Worm (Caenorhabditis elegans) whole organism, late embryonic: Measurements from ENCODE around the gene pcp-5.

Source experiments
- C08G9.2 ChIP-seq: sonication (generic microtip); optimal IDR thresholded peaks from 2 replicates; lab custom pipeline; 2016; ENCODE audit warnings: mild to moderate bottlenecking, missing genetic modification characterization, moderate library complexity, missing compliant biosample characterization
- K09A11.1 ChIP-seq: sonication (generic microtip); optimal IDR thresholded peaks from 2 replicates; lab custom pipeline; 2017; ENCODE audit warnings: antibody characterized with exemption, mild to moderate bottlenecking, missing genetic modification characterization, missing compliant biosample characterization; ENCODE audit not compliant: insufficient read depth
- T23F11.4 ChIP-seq: fragments of 200-800 bp; sonication (Bioruptor generic); optimal IDR thresholded peaks from 2 replicates; lab custom pipeline; 2018; ENCODE audit warnings: mild to moderate bottlenecking, missing genetic modification characterization, missing compliant biosample characterization
- ama-1 ChIP-seq: fragments of 150-350 bp; optimal IDR thresholded peaks from 2 replicates; lab custom pipeline; 2014
- ceh-18 ChIP-seq: sonication (generic microtip); optimal IDR thresholded peaks from 2 replicates; lab custom pipeline; 2016; ENCODE audit warnings: missing genetic modification characterization, missing compliant biosample characterization
- ceh-19 ChIP-seq: fragments of 200-800 bp; sonication (Bioruptor generic); optimal IDR thresholded peaks from 2 replicates; lab custom pipeline; 2018; ENCODE audit warnings: mild to moderate bottlenecking, missing genetic modification characterization, missing compliant biosample characterization
- ceh-2 ChIP-seq: sonication (generic microtip); optimal IDR thresholded peaks from 2 replicates; lab custom pipeline; 2016; ENCODE audit warnings: missing genotype, missing genetic modification characterization, missing compliant biosample characterization
- ceh-22 ChIP-seq: sonication (generic microtip); optimal IDR thresholded peaks from 2 replicates; lab custom pipeline; 2017; ENCODE audit warnings: missing biosample characterization, missing genetic modification characterization
- ceh-24 ChIP-seq: sonication (generic microtip); optimal IDR thresholded peaks from 2 replicates; lab custom pipeline; 2016; ENCODE audit warnings: mild to moderate bottlenecking, missing genetic modification characterization, missing compliant biosample characterization
- ceh-30 ChIP-seq: fragments of 150-350 bp; optimal IDR thresholded peaks from 2 replicates; lab custom pipeline; 2014; ENCODE audit warnings: missing biosample characterization, missing genetic modification characterization
- ceh-48 ChIP-seq: sonication (generic microtip); optimal IDR thresholded peaks from 2 replicates; lab custom pipeline; 2016; ENCODE audit warnings: missing genetic modification characterization, inconsistent platforms, missing compliant biosample characterization
- ceh-6 ChIP-seq: fragments of 200-800 bp; sonication (Bioruptor generic); optimal IDR thresholded peaks from 2 replicates; lab custom pipeline; 2018; ENCODE audit warnings: mild to moderate bottlenecking, missing genetic modification characterization, missing compliant biosample characterization
- ceh-9 ChIP-seq: sonication (generic microtip); optimal IDR thresholded peaks from 2 replicates; lab custom pipeline; 2016; ENCODE audit warnings: mild to moderate bottlenecking, missing genetic modification characterization, inconsistent platforms, missing compliant biosample characterization
- dmd-4 ChIP-seq: sonication (generic microtip); optimal IDR thresholded peaks from 2 replicates; lab custom pipeline; 2016; ENCODE audit warnings: borderline replicate concordance, missing genetic modification characterization, missing compliant biosample characterization
- dve-1 ChIP-seq: sonication (generic microtip); optimal IDR thresholded peaks from 2 replicates; lab custom pipeline; 2017; ENCODE audit warnings: antibody characterized with exemption, mild to moderate bottlenecking, missing genetic modification characterization, missing compliant biosample characterization
- elt-2 ChIP-seq: sonication (generic microtip); optimal IDR thresholded peaks from 2 replicates; lab custom pipeline; 2016; ENCODE audit warnings: missing genetic modification reagents, missing genetic modification characterization, missing compliant biosample characterization
- elt-4 ChIP-seq: sonication (generic microtip); optimal IDR thresholded peaks from 2 replicates; lab custom pipeline; 2016; ENCODE audit warnings: missing genetic modification characterization, missing compliant biosample characterization
- eyg-1 ChIP-seq: sonication (generic microtip); optimal IDR thresholded peaks from 2 replicates; lab custom pipeline; 2016; ENCODE audit warnings: missing genotype, missing genetic modification characterization, missing compliant biosample characterization
- fkh-6 ChIP-seq: sonication (generic microtip); optimal IDR thresholded peaks from 2 replicates; lab custom pipeline; 2016; ENCODE audit warnings: missing genetic modification characterization, missing compliant biosample characterization
- hlh-13 ChIP-seq: fragments of 200-800 bp; sonication (Bioruptor generic); optimal IDR thresholded peaks from 2 replicates; lab custom pipeline; 2018; ENCODE audit warnings: mild to moderate bottlenecking, missing genetic modification characterization, missing compliant biosample characterization
- hlh-15 ChIP-seq: sonication (generic microtip); optimal IDR thresholded peaks from 2 replicates; lab custom pipeline; 2016; ENCODE audit warnings: missing genetic modification characterization, missing compliant biosample characterization
- hlh-6 ChIP-seq: sonication (generic microtip); optimal IDR thresholded peaks from 2 replicates; lab custom pipeline; 2016; ENCODE audit warnings: missing genotype, missing genetic modification characterization, missing compliant biosample characterization
- lim-6 ChIP-seq: sonication (generic microtip); optimal IDR thresholded peaks from 2 replicates; lab custom pipeline; 2016; ENCODE audit warnings: missing genetic modification characterization, missing compliant biosample characterization
- lin-11 ChIP-seq: fragments of 200-800 bp; sonication (Bioruptor generic); optimal IDR thresholded peaks from 2 replicates; lab custom pipeline; 2018; ENCODE audit warnings: mild to moderate bottlenecking, missing genetic modification characterization, missing compliant biosample characterization
- madf-2 ChIP-seq: sonication (generic microtip); optimal IDR thresholded peaks from 2 replicates; lab custom pipeline; 2017; ENCODE audit warnings: missing genetic modification characterization, missing compliant biosample characterization
- mec-3 ChIP-seq: sonication (generic microtip); optimal IDR thresholded peaks from 2 replicates; lab custom pipeline; 2016; ENCODE audit warnings: borderline replicate concordance, missing genetic modification characterization, missing compliant biosample characterization
- nfya-1 ChIP-seq: sonication (generic microtip); optimal IDR thresholded peaks from 2 replicates; lab custom pipeline; 2017; ENCODE audit warnings: missing genetic modification characterization, mild to moderate bottlenecking, missing compliant biosample characterization, antibody characterized with exemption, moderate library complexity
- nhr-232 ChIP-seq: sonication (generic microtip); optimal IDR thresholded peaks from 2 replicates; lab custom pipeline; 2016; ENCODE audit warnings: missing genetic modification characterization, missing compliant biosample characterization
- npax-4 ChIP-seq: sonication (generic microtip); optimal IDR thresholded peaks from 2 replicates; lab custom pipeline; 2016; ENCODE audit warnings: missing genetic modification characterization, missing compliant biosample characterization
- odd-2 ChIP-seq: sonication (generic microtip); optimal IDR thresholded peaks from 2 replicates; lab custom pipeline; 2017; ENCODE audit warnings: antibody characterized with exemption, mild to moderate bottlenecking, missing genetic modification characterization, missing compliant biosample characterization
- pag-3 ChIP-seq: sonication (generic microtip); optimal IDR thresholded peaks from 2 replicates; lab custom pipeline; 2016; ENCODE audit warnings: missing compliant biosample characterization, missing genetic modification characterization, borderline replicate concordance
- pat-9 ChIP-seq: fragments of 200-800 bp; sonication (Bioruptor generic); optimal IDR thresholded peaks from 2 replicates; lab custom pipeline; 2018; ENCODE audit warnings: mild to moderate bottlenecking, missing genetic modification characterization, moderate library complexity, missing compliant biosample characterization
- pax-1 ChIP-seq: fragments of 150-350 bp; optimal IDR thresholded peaks from 2 replicates; lab custom pipeline; 2014; ENCODE audit warnings: missing biosample characterization, missing genetic modification characterization
- pha-2 ChIP-seq: sonication (generic microtip); optimal IDR thresholded peaks from 2 replicates; lab custom pipeline; 2017; ENCODE audit warnings: mild to moderate bottlenecking, missing genetic modification characterization, missing compliant biosample characterization
- sdc-2 ChIP-seq: sonication (generic microtip); optimal IDR thresholded peaks from 2 replicates; lab custom pipeline; 2016; ENCODE audit warnings: missing genotype, missing genetic modification characterization, missing compliant biosample characterization
- sox-2 ChIP-seq: fragments of 200-800 bp; sonication (Bioruptor generic); IDR thresholded peaks from 2 replicates; pipeline ENCODE4 v1.3.6; 2022; ENCODE audit warnings: missing genetic modification reagents, missing genetic modification characterization, missing compliant biosample characterization
- sox-4 ChIP-seq: sonication (generic microtip); optimal IDR thresholded peaks from 2 replicates; lab custom pipeline; 2017; ENCODE audit warnings: mild to moderate bottlenecking, missing genetic modification characterization, inconsistent platforms, missing compliant biosample characterization
- syd-9 ChIP-seq: sonication (generic microtip); optimal IDR thresholded peaks from 2 replicates; lab custom pipeline; 2016; ENCODE audit warnings: mild to moderate bottlenecking, missing genetic modification characterization, moderate library complexity, missing compliant biosample characterization
- tbx-2 ChIP-seq: sonication (generic microtip); optimal IDR thresholded peaks from 2 replicates; lab custom pipeline; 2016; ENCODE audit warnings: missing genetic modification characterization, missing compliant biosample characterization
- tbx-7 ChIP-seq: sonication (generic microtip); optimal IDR thresholded peaks from 2 replicates; lab custom pipeline; 2016; ENCODE audit warnings: missing genotype, missing genetic modification characterization, missing compliant biosample characterization
- ttx-3 ChIP-seq: sonication (generic microtip); optimal IDR thresholded peaks from 2 replicates; lab custom pipeline; 2016; ENCODE audit warnings: missing genetic modification reagents, missing genetic modification characterization, missing compliant biosample characterization
- unc-3 ChIP-seq, 2 experiments: fragments of 200-800 bp in 1 of 2; sonication (Bioruptor generic) in 1 of 2; sonication (generic microtip) in 1 of 2; conservative IDR thresholded peaks in 1 of 2; optimal IDR thresholded peaks in 1 of 2; 2 replicates each; pipeline versions ENCODE4 v1.3.6 to Lab custom; 2016 to 2022; ENCODE audit warnings: missing compliant biosample characterization in 2 of 2, missing genetic modification characterization in 2 of 2, missing genetic modification reagents in 1 of 2
- unc-42 ChIP-seq: sonication (generic microtip); optimal IDR thresholded peaks from 2 replicates; lab custom pipeline; 2016; ENCODE audit warnings: missing genotype, missing genetic modification characterization, missing compliant biosample characterization
- ztf-16 ChIP-seq: sonication (generic microtip); optimal IDR thresholded peaks from 2 replicates; lab custom pipeline; 2017; ENCODE audit warnings: missing genetic modification characterization, missing compliant biosample characterization

pcp-5 gene

ce11 chrIII:7897733-7898132 is 9.7 kb downstream of the pcp-5 start:
- no peak for TF ChIP-seq ceh-30 (tag; lab: Kevin White, UChicago)
- no peak for TF ChIP-seq eyg-1
- TF ChIP-seq ceh-9 (tag; lab: Kevin White, UChicago) = no peak
- no peak for TF ChIP-seq sox-4
- TF ChIP-seq ceh-6 (GFP tag; lab: Kevin White, UChicago) = no peak
- no peak for TF ChIP-seq mec-3 (tag; lab: Kevin White, UChicago)
- TF ChIP-seq C08G9.2 (tag; lab: Kevin White, UChicago) = no peak
- TF ChIP-seq sox-2 = no peak
- TF ChIP-seq, all 69 proteins: peak for 0

- TF ChIP-seq nfya-1 (no peak), fkh-6 (tag; lab: Kevin White, UChicago) (no peak), ceh-19 (GFP tag; lab: Kevin White, UChicago) (no peak), odd-2 (tag; lab: Kevin White, UChicago) (no peak), npax-4 (tag; lab: Kevin White, UChicago) (no peak), nhr-232 (tag; lab: Kevin White, UChicago) (no peak), ceh-2 (tag; lab: Kevin White, UChicago) (no peak), pha-2 (tag; lab: Kevin White, UChicago) (no peak), sdc-2 (tag; lab: Kevin White, UChicago) (no peak), pag-3 (tag; lab: Kevin White, UChicago) (no peak), eyg-1 (no peak)
Observed at ce11 chrIII:7896925-7897324, 10.5 kb downstream of the pcp-5 start, which contains the start of gene ZK688.10. Gene ZK688.10 (minus strand): TSS chrIII:7897025.

ce11 chrIII:7894724-7895123 is 12.7 kb downstream of the pcp-5 start, which contains the start of gene ZK688.4:
Gene ZK688.4 (plus strand): TSS chrIII:7895024.
- TF ChIP-seq ceh-22 (tag; lab: Kevin White, UChicago) (no peak), syd-9 (tag; lab: Kevin White, UChicago) (no peak), unc-3 (GFP tag; conservative IDR thresholded peaks at IDR 0.05; lab: Robert Waterston, UW) (no peak), unc-3 (tag; optimal IDR thresholded peaks at IDR 0.05; lab: Kevin White, UChicago) (no peak), T23F11.4 (no peak), tbx-2 (tag; lab: Kevin White, UChicago) (no peak), C08G9.2 (tag; lab: Kevin White, UChicago) (no peak), tbx-7 (tag; lab: Kevin White, UChicago) (no peak), elt-4 (no peak), sdc-2 (tag; lab: Kevin White, UChicago) (no peak), unc-42 (no peak), ceh-48 (tag; lab: Kevin White, UChicago) (no peak), K09A11.1 (no peak), sox-4 (no peak), dmd-4 (no peak), lim-6 (tag; lab: Kevin White, UChicago) (no peak), pax-1 (tag; lab: Kevin White, UChicago) (no peak), ttx-3 (no peak), pat-9 (tag; lab: Kevin White, UChicago) (no peak)

- TF ChIP-seq C08G9.2 (tag; lab: Kevin White, UChicago) = no peak
- no peak for TF ChIP-seq unc-3 (GFP tag; conservative IDR thresholded peaks at IDR 0.05; lab: Robert Waterston, UW)
- no peak for TF ChIP-seq unc-3 (tag; optimal IDR thresholded peaks at IDR 0.05; lab: Kevin White, UChicago)
- TF ChIP-seq elt-2 = no peak
- TF ChIP-seq lin-11 (tag; lab: Kevin White, UChicago) = no peak
- TF ChIP-seq ama-1 = no peak
- no peak for TF ChIP-seq ceh-22 (tag; lab: Kevin White, UChicago)
- no peak for TF ChIP-seq ceh-48 (tag; lab: Kevin White, UChicago)
- no peak for TF ChIP-seq nfya-1
- TF ChIP-seq madf-2 (tag; lab: Kevin White, UChicago) = no peak
- no peak for TF ChIP-seq dve-1 (tag; lab: Kevin White, UChicago)
- no peak for TF ChIP-seq ztf-16 (tag; lab: Kevin White, UChicago)
- TF ChIP-seq hlh-6 = no peak
- TF ChIP-seq hlh-13 = no peak
- no peak for TF ChIP-seq tbx-7 (tag; lab: Kevin White, UChicago)
- TF ChIP-seq hlh-15 (tag; lab: Kevin White, UChicago) = no peak
- no peak for TF ChIP-seq ceh-18 (tag; lab: Kevin White, UChicago)
- no peak for TF ChIP-seq ceh-24
Observed at ce11 chrIII:7893224-7893623, 14.2 kb downstream of the pcp-5 start.
